Worm (Caenorhabditis elegans): ENCODE data around the gene C45B11.8.

The C45B11.8 gene

DNA sequence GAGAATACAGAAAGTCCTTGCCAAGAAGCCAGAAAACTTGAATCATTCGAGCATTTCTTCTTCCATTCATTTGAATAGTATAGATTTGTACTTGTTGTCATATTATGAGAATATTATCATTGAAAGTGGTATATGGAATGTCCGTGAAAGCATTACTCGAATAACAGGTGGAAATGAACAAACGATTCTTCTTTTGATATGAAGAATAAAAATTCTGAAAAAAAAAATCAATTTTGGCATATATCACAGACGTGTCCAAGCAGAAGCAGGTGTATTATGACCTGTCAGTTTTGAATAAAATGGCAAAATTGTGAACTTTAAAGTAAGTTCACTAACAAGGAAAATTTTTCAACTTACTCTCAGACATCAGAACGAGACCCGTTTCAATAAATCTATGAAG lies 16.5 kb downstream of the C45B11.8 start, which contains the start of gene srh-75:
srh-75 (minus strand) TSS at position 101 of the 400 bp plus-strand sequence.
- TF ChIP-seq med-1 (GFP tag; optimal IDR thresholded peaks at IDR 0.05; ENCODE audit: insufficient read depth) (no peak), ztf-23 (GFP tag; IDR thresholded peaks at IDR 0.05) (no peak), tab-1 (GFP tag; IDR thresholded peaks at IDR 0.05) (no peak)

DNA sequence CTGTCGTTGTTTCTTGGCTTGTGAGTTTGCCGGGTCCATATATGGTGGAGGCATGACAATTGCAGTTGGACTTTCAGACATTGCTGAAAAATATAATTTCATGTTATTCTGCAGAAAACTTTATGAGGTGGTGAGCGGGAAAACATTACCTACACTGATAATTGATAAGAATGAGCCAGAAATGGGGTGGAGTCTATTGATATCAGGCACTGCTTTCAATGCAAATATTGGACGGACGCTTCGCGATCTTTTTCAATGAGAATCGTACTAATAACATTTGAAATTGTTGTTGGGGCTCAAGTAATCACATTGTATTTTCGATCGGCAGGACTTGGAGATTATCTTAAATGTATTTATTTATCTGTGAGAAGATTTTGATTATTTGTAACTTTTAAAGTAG lies 18.6 kb downstream of the C45B11.8 start, which contains the start of gene T04C12.1:
T04C12.1 (minus strand) TSS at position 90 of the 400 bp plus-strand sequence.
- TF ChIP-seq cog-1 (tag; optimal IDR thresholded peaks at IDR 0.05) (no peak), tab-1 (GFP tag; IDR thresholded peaks at IDR 0.05) (no peak), flt-1 (GFP tag; IDR thresholded peaks at IDR 0.05) (no peak), ztf-23 (GFP tag; IDR thresholded peaks at IDR 0.05) (no peak), klf-2 (GFP tag; conservative IDR thresholded peaks at IDR 0.05) (no peak), med-1 (GFP tag; optimal IDR thresholded peaks at IDR 0.05; ENCODE audit: insufficient read depth) (no peak), T22C8.4 (GFP tag; IDR thresholded peaks at IDR 0.05) (no peak), ref-1 (GFP tag; conservative IDR thresholded peaks at IDR 0.05) (no peak)

DNA sequence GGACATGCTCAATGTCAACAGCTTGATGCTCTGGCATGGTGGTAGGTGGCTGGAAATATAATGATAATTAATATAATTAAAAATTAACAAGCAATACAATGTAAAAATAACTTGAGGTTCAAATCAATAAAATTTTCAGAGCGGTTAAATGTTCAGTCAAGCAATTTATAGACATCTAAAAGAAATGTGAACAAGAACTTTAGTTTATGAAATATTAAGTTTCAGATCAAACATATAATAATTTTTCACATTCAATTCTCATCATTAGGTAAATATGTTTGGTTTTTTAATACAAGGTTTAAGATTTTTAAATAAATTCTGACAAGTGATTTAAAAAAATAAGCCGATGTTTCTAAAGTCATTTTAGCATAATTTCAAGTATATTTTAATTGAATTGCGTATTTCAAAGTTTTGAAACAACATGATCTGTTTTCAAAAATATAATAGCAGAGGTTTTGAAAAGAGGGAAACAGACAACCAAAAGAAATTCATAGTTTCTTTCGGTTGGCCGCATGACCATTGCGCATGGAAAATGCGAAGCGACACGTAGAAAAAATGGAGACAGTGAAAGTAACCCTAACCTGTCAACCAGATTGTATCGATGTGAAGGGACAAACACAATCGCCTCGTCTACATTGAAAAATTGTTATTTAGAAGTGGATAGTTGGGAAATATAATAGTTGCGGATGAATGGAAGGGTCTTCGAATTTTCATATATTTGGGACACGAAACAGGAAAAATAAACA lies 19.8 kb downstream of the C45B11.8 start, which contains the start of gene T04C12.11:
T04C12.11 (minus strand) TSS at position 51 of the 746 bp plus-strand sequence.
- TF ChIP-seq cog-1 (tag; optimal IDR thresholded peaks at IDR 0.05) (no peak), med-1 (GFP tag; optimal IDR thresholded peaks at IDR 0.05; ENCODE audit: insufficient read depth) (no peak), ztf-23 (GFP tag; IDR thresholded peaks at IDR 0.05) (no peak), T22C8.4 (GFP tag; IDR thresholded peaks at IDR 0.05) (no peak), klf-2 (GFP tag; conservative IDR thresholded peaks at IDR 0.05) (no peak), tab-1 (GFP tag; IDR thresholded peaks at IDR 0.05) (no peak), ztf-29 (GFP tag; IDR thresholded peaks at IDR 0.05) (no peak), ref-1 (GFP tag; conservative IDR thresholded peaks at IDR 0.05) (no peak), flt-1 (GFP tag; IDR thresholded peaks at IDR 0.05) (no peak)

DNA sequence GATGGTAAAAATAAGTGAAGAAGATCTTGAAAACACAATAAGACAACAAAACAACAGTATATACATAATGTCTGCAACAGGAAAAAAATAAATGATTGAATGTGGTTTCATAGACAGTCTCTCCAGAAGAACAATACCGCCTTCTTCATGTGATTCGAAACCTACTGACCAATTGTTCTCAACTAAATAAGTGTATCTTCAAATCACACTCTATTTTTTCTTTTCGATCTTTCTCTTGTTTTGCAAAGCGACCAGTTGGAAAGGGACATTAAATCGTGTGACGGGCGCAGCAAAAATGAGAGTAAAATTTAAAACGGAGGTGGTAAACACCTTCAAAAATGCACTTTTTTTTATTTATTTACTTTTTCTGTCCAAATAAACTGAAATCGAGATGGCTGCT lies 21.3 kb downstream of the C45B11.8 start:
- TF ChIP-seq tab-1 (GFP tag; IDR thresholded peaks at IDR 0.05) = no peak
- no peak for TF ChIP-seq med-1 (GFP tag; optimal IDR thresholded peaks at IDR 0.05; ENCODE audit: insufficient read depth)
- TF ChIP-seq cog-1 (tag; optimal IDR thresholded peaks at IDR 0.05) = no peak
- no peak for TF ChIP-seq ref-1 (GFP tag; conservative IDR thresholded peaks at IDR 0.05)
- TF ChIP-seq T22C8.4 (GFP tag; IDR thresholded peaks at IDR 0.05) = no peak
- TF ChIP-seq ztf-23 (GFP tag; IDR thresholded peaks at IDR 0.05) = no peak
- no peak for TF ChIP-seq ztf-29 (GFP tag; IDR thresholded peaks at IDR 0.05)
- TF ChIP-seq klf-2 (GFP tag; conservative IDR thresholded peaks at IDR 0.05) = no peak
- no peak for TF ChIP-seq flt-1 (GFP tag; IDR thresholded peaks at IDR 0.05)

DNA sequence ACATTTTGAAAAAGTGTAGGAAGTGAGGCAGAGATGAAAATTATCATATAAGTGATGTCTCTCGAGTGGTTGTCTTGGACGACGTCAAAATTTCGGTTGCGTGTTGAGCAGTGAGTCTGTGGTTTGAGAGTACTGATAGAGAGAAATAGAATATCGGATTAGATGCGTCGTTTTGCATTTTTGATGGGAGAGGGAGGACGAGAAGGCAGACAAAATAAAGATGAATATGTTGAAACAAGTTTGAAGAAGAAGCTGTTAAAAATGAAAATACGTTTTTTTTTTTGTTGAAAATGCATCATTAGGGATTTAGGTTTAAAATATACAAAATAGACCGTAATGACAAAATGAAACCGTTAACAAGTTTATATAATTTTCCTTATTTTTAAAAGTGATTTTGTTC lies 22.5 kb downstream of the C45B11.8 start, which contains the start of gene T04C12.9:
T04C12.9 (minus strand) TSS at position 101 of the 400 bp plus-strand sequence.
- TF ChIP-seq ztf-29 (GFP tag; IDR thresholded peaks at IDR 0.05) (no peak), klf-2 (GFP tag; conservative IDR thresholded peaks at IDR 0.05) (no peak), T22C8.4 (GFP tag; IDR thresholded peaks at IDR 0.05) (no peak), ref-1 (GFP tag; conservative IDR thresholded peaks at IDR 0.05) (no peak), tab-1 (GFP tag; IDR thresholded peaks at IDR 0.05) (no peak), ztf-23 (GFP tag; IDR thresholded peaks at IDR 0.05) (no peak), flt-1 (GFP tag; IDR thresholded peaks at IDR 0.05) (no peak), cog-1 (tag; optimal IDR thresholded peaks at IDR 0.05) (no peak), med-1 (GFP tag; optimal IDR thresholded peaks at IDR 0.05; ENCODE audit: insufficient read depth) (no peak)

DNA sequence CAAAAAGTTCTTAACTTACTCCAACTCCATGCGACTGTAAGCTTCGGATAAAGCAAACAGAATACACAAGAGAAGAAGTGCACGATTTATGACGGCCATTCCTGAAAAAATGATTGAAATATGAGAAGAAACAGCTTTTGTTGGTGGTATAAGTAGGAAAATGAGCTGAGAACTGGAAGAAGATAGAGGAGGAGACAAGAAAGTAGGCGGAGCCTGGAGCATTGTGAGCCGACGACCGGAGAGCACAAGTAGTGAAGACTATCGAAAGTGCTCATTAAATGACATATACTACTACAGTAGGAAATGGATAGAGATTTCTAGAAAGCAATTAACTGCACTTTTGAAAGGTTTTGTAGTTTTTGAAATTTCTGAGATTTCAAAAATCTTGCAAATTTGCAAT lies 24.9 kb downstream of the C45B11.8 start, which contains the start of gene nlp-80:
nlp-80 (minus strand) TSS at position 101 of the 400 bp plus-strand sequence.
- TF ChIP-seq ztf-29 (GFP tag; IDR thresholded peaks at IDR 0.05) (no peak), ztf-23 (GFP tag; IDR thresholded peaks at IDR 0.05) (no peak), flt-1 (GFP tag; IDR thresholded peaks at IDR 0.05) (no peak), cog-1 (tag; optimal IDR thresholded peaks at IDR 0.05) (no peak), med-1 (GFP tag; optimal IDR thresholded peaks at IDR 0.05; ENCODE audit: insufficient read depth) (no peak), klf-2 (GFP tag; conservative IDR thresholded peaks at IDR 0.05) (no peak), T22C8.4 (GFP tag; IDR thresholded peaks at IDR 0.05) (no peak), ref-1 (GFP tag; conservative IDR thresholded peaks at IDR 0.05) (no peak), tab-1 (GFP tag; IDR thresholded peaks at IDR 0.05) (no peak)

DNA sequence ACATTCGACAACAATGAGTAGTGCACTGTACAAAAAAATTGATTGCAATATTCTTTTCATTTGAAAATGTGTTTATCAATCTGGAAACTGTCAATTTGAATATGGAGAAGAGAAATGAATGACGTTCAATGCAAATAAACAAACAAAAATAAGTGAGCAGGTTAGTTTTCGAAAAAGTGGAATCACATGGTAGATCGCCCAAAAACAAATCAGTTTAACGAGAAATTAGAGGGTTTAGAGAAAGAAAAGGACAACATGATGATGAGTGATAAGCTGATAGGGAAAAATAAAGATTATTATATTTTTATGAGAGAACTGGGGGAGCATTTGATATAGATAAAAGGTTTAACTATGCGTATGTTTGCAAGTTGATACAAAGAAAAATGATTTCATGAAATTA lies 28.7 kb downstream of the C45B11.8 start, which contains the start of gene T04C12.8:
T04C12.8 (minus strand) TSS at position 82 of the 400 bp plus-strand sequence.
- no peak for TF ChIP-seq T22C8.4 (GFP tag; IDR thresholded peaks at IDR 0.05)
- no peak for TF ChIP-seq ztf-23 (GFP tag; IDR thresholded peaks at IDR 0.05)

DNA sequence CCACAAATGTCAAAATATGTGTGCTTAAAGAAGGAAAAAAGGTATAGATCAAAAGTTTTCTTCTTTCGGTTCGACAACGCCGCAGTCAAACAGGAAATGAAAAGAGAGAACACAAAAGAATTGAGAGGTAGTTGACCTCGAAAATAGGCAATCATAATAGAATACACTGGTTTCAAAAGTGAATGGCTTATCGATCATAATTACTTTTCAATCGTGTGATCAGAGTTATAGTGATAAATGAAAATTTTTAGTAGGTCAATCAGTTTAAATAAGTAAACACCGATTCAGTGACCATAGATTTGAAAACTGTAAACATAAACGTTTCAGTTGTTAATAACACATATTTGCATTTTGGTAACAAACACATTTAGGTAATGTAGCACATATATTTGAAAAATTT lies 29.8 kb downstream of the C45B11.8 start:
- TF ChIP-seq klf-2 (GFP tag; conservative IDR thresholded peaks at IDR 0.05) (no peak), ztf-23 (GFP tag; IDR thresholded peaks at IDR 0.05) (no peak), med-1 (GFP tag; optimal IDR thresholded peaks at IDR 0.05; ENCODE audit: insufficient read depth) (no peak), ztf-29 (GFP tag; IDR thresholded peaks at IDR 0.05) (no peak), T22C8.4 (GFP tag; IDR thresholded peaks at IDR 0.05) (no peak), cog-1 (tag; optimal IDR thresholded peaks at IDR 0.05) (no peak), tab-1 (GFP tag; IDR thresholded peaks at IDR 0.05) (no peak), ref-1 (GFP tag; conservative IDR thresholded peaks at IDR 0.05) (no peak)

DNA sequence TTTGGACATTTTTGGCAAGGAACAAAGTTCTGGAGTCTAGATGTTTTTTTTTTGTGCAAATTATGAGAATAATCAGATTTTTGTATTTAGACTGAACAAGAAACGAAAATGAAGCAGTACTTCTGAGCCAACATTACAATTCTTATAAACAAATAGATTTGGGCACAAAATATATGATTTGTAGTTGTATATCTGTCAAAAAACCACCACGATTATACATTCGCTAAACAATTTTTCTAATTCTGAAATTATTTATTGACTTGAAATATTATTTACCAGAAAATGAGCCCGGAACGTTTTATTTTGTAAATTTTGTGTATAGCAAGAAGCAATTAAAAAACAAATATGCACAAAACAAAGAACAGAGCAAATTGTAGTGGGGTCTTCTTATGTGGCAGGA lies 30.9 kb downstream of the C45B11.8 start:
- TF ChIP-seq T22C8.4 (GFP tag; IDR thresholded peaks at IDR 0.05) (no peak), tab-1 (GFP tag; IDR thresholded peaks at IDR 0.05) (no peak), cog-1 (tag; optimal IDR thresholded peaks at IDR 0.05) (no peak), ztf-23 (GFP tag; IDR thresholded peaks at IDR 0.05) (no peak), ztf-29 (GFP tag; IDR thresholded peaks at IDR 0.05) (no peak)

DNA sequence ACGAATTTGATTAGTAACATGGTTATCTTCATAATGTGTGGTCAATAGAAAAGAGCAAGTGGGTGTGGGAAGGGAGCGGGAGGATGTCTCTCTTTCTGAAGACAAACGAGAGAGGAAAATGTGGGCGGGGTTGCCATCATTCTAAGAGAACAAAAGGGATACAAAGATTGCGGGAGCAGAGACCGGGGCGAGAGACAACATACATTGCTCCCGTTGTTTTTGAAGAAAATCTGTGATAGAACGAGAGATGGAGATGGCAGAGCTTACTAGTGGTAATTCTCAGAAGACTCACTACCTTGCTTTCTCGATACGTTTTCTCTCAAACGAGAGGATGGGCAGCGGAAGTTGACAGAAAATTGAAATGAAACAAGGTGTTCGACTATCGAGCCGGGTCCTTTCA lies 32.8 kb downstream of the C45B11.8 start:
- TF ChIP-seq T22C8.4 (GFP tag; IDR thresholded peaks at IDR 0.05) = no peak
- TF ChIP-seq med-1 (GFP tag; optimal IDR thresholded peaks at IDR 0.05; ENCODE audit: insufficient read depth) = no peak
- TF ChIP-seq cog-1 (tag; optimal IDR thresholded peaks at IDR 0.05) = no peak
- TF ChIP-seq ztf-23 (GFP tag; IDR thresholded peaks at IDR 0.05) = no peak
- TF ChIP-seq ztf-29 (GFP tag; IDR thresholded peaks at IDR 0.05) = no peak
- no peak for TF ChIP-seq flt-1 (GFP tag; IDR thresholded peaks at IDR 0.05)
